Fruit fly (Drosophila melanogaster) whole organism, embryonic: ENCODE measurements around the gene Slc25A46a.

Source experiments
- CG1024 ChIP-seq: fragments of 200-800 bp; sonication (Bioruptor generic); IDR thresholded peaks from 2 replicates; pipeline ENCODE4 v1.3.6; 2022; ENCODE audit warnings: missing biosample characterization, missing genetic modification characterization
- CG10979 ChIP-seq: fragments of 200-800 bp; sonication (Bioruptor generic); optimal IDR thresholded peaks from 2 replicates; lab custom pipeline; 2018; ENCODE audit warnings: missing biosample characterization, mild to moderate bottlenecking, missing genetic modification characterization, moderate library complexity
- CG11504 ChIP-seq: fragments of 200-800 bp; sonication (Bioruptor generic); optimal IDR thresholded peaks from 3 replicates; lab custom pipeline; 2019; ENCODE audit warnings: missing biosample characterization, mild to moderate bottlenecking, missing genetic modification characterization, moderate library complexity
- CG12659 ChIP-seq: fragments of 200-800 bp; sonication (Bioruptor generic); optimal IDR thresholded peaks from 3 replicates; lab custom pipeline; 2017; ENCODE audit warnings: mild to moderate bottlenecking, missing biosample characterization, missing genetic modification reagents, missing genetic modification characterization
- CG13296 ChIP-seq: fragments of 200-800 bp; sonication (Bioruptor generic); optimal IDR thresholded peaks from 3 replicates; lab custom pipeline; 2018; ENCODE audit warnings: missing biosample characterization, mild to moderate bottlenecking, missing genetic modification characterization
- CG13424 ChIP-seq: fragments of 200-800 bp; sonication (Bioruptor generic); optimal IDR thresholded peaks from 2 replicates; lab custom pipeline; 2019; ENCODE audit warnings: missing biosample characterization, mild to moderate bottlenecking, missing genetic modification characterization, moderate library complexity
- CG15073 ChIP-seq: fragments of 200-800 bp; sonication (Bioruptor generic); optimal IDR thresholded peaks from 2 replicates; lab custom pipeline; 2016; ENCODE audit warnings: missing biosample characterization, missing genetic modification characterization
- CG15269 ChIP-seq: fragments of 200-800 bp; sonication (Bioruptor generic); optimal IDR thresholded peaks from 2 replicates; lab custom pipeline; 2018; ENCODE audit warnings: missing biosample characterization, mild to moderate bottlenecking, missing genetic modification characterization, moderate library complexity
- CG15514 ChIP-seq: fragments of 200-800 bp; sonication (Bioruptor generic); optimal IDR thresholded peaks from 3 replicates; lab custom pipeline; 2017; ENCODE audit warnings: missing biosample characterization, missing genetic modification characterization, mild to moderate bottlenecking, moderate library complexity, missing genetic modification reagents
- CG1602 ChIP-seq: fragments of 200-800 bp; sonication (Bioruptor generic); optimal IDR thresholded peaks from 3 replicates; lab custom pipeline; 2016; ENCODE audit warnings: missing biosample characterization, missing genetic modification characterization
- CG16813 ChIP-seq: fragments of 200-800 bp; sonication (Bioruptor generic); IDR thresholded peaks from 3 replicates; pipeline ENCODE4 v1.3.6; 2022; ENCODE audit warnings: missing biosample characterization, missing genetic modification characterization; ENCODE audit not compliant: partially characterized antibody
- CG2712 ChIP-seq: fragments of 200-800 bp; optimal IDR thresholded peaks from 3 replicates; lab custom pipeline; 2019; ENCODE audit warnings: missing biosample characterization, mild to moderate bottlenecking, missing genetic modification characterization, moderate library complexity
- CG30020 ChIP-seq: fragments of 200-800 bp; optimal IDR thresholded peaks from 2 replicates; lab custom pipeline; 2019; ENCODE audit warnings: missing biosample characterization, mild to moderate bottlenecking, missing genetic modification characterization, moderate library complexity
- CG30403 ChIP-seq: fragments of 200-800 bp; sonication (Bioruptor generic); optimal IDR thresholded peaks from 3 replicates; lab custom pipeline; 2016; ENCODE audit warnings: missing biosample characterization, missing genetic modification characterization
- CG33213 ChIP-seq: fragments of 200-800 bp; sonication (Bioruptor generic); optimal IDR thresholded peaks from 3 replicates; lab custom pipeline; 2016; ENCODE audit warnings: missing biosample characterization, missing genetic modification characterization
- CG34224 ChIP-seq: fragments of 200-800 bp; sonication (Bioruptor generic); IDR thresholded peaks from 3 replicates; pipeline ENCODE4 v1.3.6; 2022; ENCODE audit warnings: missing biosample characterization, missing genetic modification characterization; ENCODE audit not compliant: partially characterized antibody
- CG6689 ChIP-seq: fragments of 200-800 bp; sonication (Bioruptor generic); IDR thresholded peaks from 2 replicates; pipeline ENCODE4 v1.3.6; 2022; ENCODE audit warnings: missing biosample characterization, missing genetic modification characterization
- CG8924 ChIP-seq: fragments of 200-800 bp; optimal IDR thresholded peaks from 3 replicates; lab custom pipeline; 2019; ENCODE audit warnings: missing biosample characterization, mild to moderate bottlenecking, missing genetic modification characterization, moderate library complexity
- D19A ChIP-seq: fragments of 200-800 bp; optimal IDR thresholded peaks from 3 replicates; lab custom pipeline; 2019; ENCODE audit warnings: missing biosample characterization, mild to moderate bottlenecking, missing genetic modification characterization, moderate library complexity
- Dip3 ChIP-seq: fragments of 200-800 bp; sonication (Bioruptor generic); optimal IDR thresholded peaks from 3 replicates; lab custom pipeline; 2016; ENCODE audit warnings: missing biosample characterization, missing genetic modification characterization
- Dll ChIP-seq: fragments of 200-800 bp; sonication (Bioruptor generic); IDR thresholded peaks from 4 replicates; pipeline ENCODE4 v1.3.6; 2022; ENCODE audit warnings: missing biosample characterization, missing genetic modification characterization; ENCODE audit not compliant: partially characterized antibody
- Doc3 ChIP-seq: fragments of 200-800 bp; sonication (Bioruptor generic); IDR thresholded peaks from 3 replicates; pipeline ENCODE4 v1.3.6; 2022; ENCODE audit warnings: missing biosample characterization, missing genetic modification characterization; ENCODE audit not compliant: partially characterized antibody
- Dref ChIP-seq: fragments of 200-800 bp; sonication (Bioruptor generic); IDR thresholded peaks from 2 replicates; pipeline ENCODE4 v1.3.6; 2022; ENCODE audit warnings: missing biosample characterization, missing genetic modification characterization
- Eip74EF ChIP-seq, 2 experiments: fragments of 200-800 bp in 1 of 2; fragments of >200 bp in 1 of 2; sonication (Bioruptor generic) in 1 of 2; optimal IDR thresholded peaks; 2 replicates each; lab custom pipeline; 2017 to 2019; ENCODE audit warnings: missing biosample characterization in 2 of 2, missing genetic modification characterization in 2 of 2, mild to moderate bottlenecking in 1 of 2, moderate library complexity in 1 of 2
- HLH4C ChIP-seq: fragments of 200-800 bp; sonication (Bioruptor generic); IDR thresholded peaks from 3 replicates; pipeline ENCODE4 v1.3.6; 2022; ENCODE audit warnings: missing biosample characterization, missing genetic modification characterization; ENCODE audit not compliant: partially characterized antibody
- Opbp ChIP-seq: fragments of 200-800 bp; sonication (Bioruptor generic); IDR thresholded peaks from 3 replicates; pipeline ENCODE4 v1.3.6; 2022; ENCODE audit warnings: missing biosample characterization, missing genetic modification characterization; ENCODE audit not compliant: partially characterized antibody
- Taf1 ChIP-seq: fragments of 200-800 bp; sonication (Bioruptor generic); IDR thresholded peaks from 2 replicates; pipeline ENCODE4 v1.3.6; 2022; ENCODE audit warnings: missing biosample characterization, missing genetic modification characterization
- Xbp1 ChIP-seq: fragments of 200-800 bp; sonication (Bioruptor generic); optimal IDR thresholded peaks from 3 replicates; lab custom pipeline; 2016; ENCODE audit warnings: missing biosample characterization, mild to moderate bottlenecking, missing genetic modification characterization
- ac ChIP-seq: fragments of 200-800 bp; sonication (Bioruptor generic); optimal IDR thresholded peaks from 3 replicates; lab custom pipeline; 2017; ENCODE audit warnings: missing biosample characterization, mild to moderate bottlenecking, missing genetic modification characterization
- gem ChIP-seq: fragments of 200-800 bp; sonication (Bioruptor generic); optimal IDR thresholded peaks from 2 replicates; lab custom pipeline; 2019; ENCODE audit warnings: missing biosample characterization, mild to moderate bottlenecking, missing genetic modification characterization, moderate library complexity
- hb ChIP-seq: fragments of 200-800 bp; sonication (Bioruptor generic); IDR thresholded peaks from 3 replicates; pipeline ENCODE4 v1.3.6; 2022; ENCODE audit warnings: missing biosample characterization, missing genetic modification characterization; ENCODE audit not compliant: partially characterized antibody
- mam ChIP-seq: fragments of 200-800 bp; sonication (Bioruptor generic); optimal IDR thresholded peaks from 3 replicates; lab custom pipeline; 2016; ENCODE audit warnings: missing biosample characterization, missing genetic modification characterization
- mld ChIP-seq: fragments of 200-800 bp; sonication (Bioruptor generic); IDR thresholded peaks from 3 replicates; pipeline ENCODE4 v1.3.6; 2022; ENCODE audit warnings: missing biosample characterization, missing genetic modification characterization; ENCODE audit not compliant: partially characterized antibody
- nmo ChIP-seq: fragments of 200-800 bp; sonication (Bioruptor generic); optimal IDR thresholded peaks from 2 replicates; lab custom pipeline; 2018; ENCODE audit warnings: missing biosample characterization, mild to moderate bottlenecking, missing genetic modification characterization, moderate library complexity
- pfk ChIP-seq: fragments of 200-800 bp; sonication (Bioruptor generic); optimal IDR thresholded peaks from 2 replicates; lab custom pipeline; 2018; ENCODE audit warnings: missing biosample characterization, mild to moderate bottlenecking, missing genetic modification characterization, moderate library complexity
- row ChIP-seq: fragments of 200-800 bp; sonication (Bioruptor generic); IDR thresholded peaks from 3 replicates; pipeline ENCODE4 v1.3.6; 2022; ENCODE audit warnings: missing biosample characterization, missing genetic modification characterization
- sna ChIP-seq: fragments of 200-800 bp; sonication (Bioruptor generic); IDR thresholded peaks from 2 replicates; pipeline ENCODE4 v1.3.6; 2022; ENCODE audit warnings: missing biosample characterization, missing genetic modification characterization; ENCODE audit not compliant: partially characterized antibody
- stwl ChIP-seq: fragments of 200-800 bp; sonication (Bioruptor generic); optimal IDR thresholded peaks from 3 replicates; lab custom pipeline; 2018; ENCODE audit warnings: missing biosample characterization, mild to moderate bottlenecking, missing genetic modification characterization, moderate library complexity
- zfh1 ChIP-seq: fragments of 200-800 bp; sonication (Bioruptor generic); IDR thresholded peaks from 3 replicates; pipeline ENCODE4 v1.3.6; 2022; ENCODE audit warnings: missing biosample characterization, missing genetic modification characterization

Gene Slc25A46a

DNA sequence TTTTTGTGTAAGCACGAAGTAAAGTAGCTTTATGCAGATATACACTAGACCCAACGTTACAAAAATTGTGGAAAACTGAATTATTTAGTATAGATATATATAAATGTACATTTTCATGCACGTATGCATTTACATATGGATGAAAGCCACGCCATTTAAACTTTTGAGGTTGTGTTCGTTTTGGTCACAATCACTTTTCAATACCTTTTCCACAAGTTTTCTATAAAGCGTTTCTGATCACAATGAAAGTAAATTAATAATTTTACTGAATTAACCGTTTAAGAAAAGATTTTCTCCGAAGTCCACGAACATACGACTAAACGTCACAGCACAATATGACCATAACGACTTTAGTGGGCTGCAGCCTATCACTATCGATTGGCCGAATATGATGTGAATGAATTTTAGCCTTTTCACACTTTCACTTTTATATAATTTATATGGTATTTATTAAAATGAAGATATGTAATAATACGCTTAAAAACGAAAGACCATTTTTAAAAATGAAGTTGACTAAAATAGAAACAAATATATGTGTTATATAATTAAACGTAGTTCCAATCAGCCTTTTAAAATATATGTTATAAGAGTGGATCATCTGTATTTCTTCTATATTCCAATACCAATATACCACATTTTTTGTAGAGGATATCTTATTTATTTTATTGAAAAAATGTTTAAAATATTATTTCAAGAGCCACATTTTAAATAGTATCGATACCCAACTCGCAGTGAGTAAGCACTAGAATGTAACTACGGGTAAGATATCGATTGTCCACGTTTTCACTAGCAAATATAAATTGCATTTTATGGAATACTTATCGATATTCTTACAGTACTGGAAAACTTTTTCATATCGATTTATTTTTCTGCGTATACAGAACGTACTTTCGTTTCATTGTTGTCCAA, 8.3 kb downstream of the Slc25A46a start, which contains the start of the genes CG46312, eIF5 and exd (continued):
- TF ChIP-seq CG15073 (GFP tag; lab: Kevin White, UChicago) (no peak), Opbp (GFP tag; lab: Robert Waterston, UW) (peak; percentile 77), D19A (peak; percentile 8), mam (GFP tag; lab: Kevin White, UChicago) (no peak), CG12659 (peak; percentile 30), Dip3 (GFP tag; lab: Kevin White, UChicago) (no peak), CG15514 (GFP tag; lab: Kevin White, UChicago) (peak; percentile 24), CG30020 (peak; percentile 96), Dref (GFP tag; lab: Robert Waterston, UW) (peak; percentile 82), HLH4C (GFP tag; lab: Robert Waterston, UW) (peak; percentile 86), mld (GFP tag; lab: Robert Waterston, UW) (peak; percentile 58; the same call in 1 of the 3 replicates), Doc3 (GFP tag; lab: Robert Waterston, UW) (0 out of 3 replicates have a peak, but pooled peaks have one; percentile 60), CG6689 (GFP tag; lab: Robert Waterston, UW) (no peak), sna (GFP tag; lab: Robert Waterston, UW) (0 out of 2 replicates have a peak, but pooled peaks have one; percentile 23), CG10979 (no peak), row (peak; percentile 47), CG1602 (GFP tag; lab: Kevin White, UChicago) (peak; percentile 9), hb (GFP tag; lab: Robert Waterston, UW) (peak; percentile 79), CG30403 (GFP tag; lab: Kevin White, UChicago) (peak; percentile 7), nmo (peak; percentile 55), Dll (GFP tag; lab: Robert Waterston, UW) (peak; percentile 69), zfh1 (GFP tag; lab: Robert Waterston, UW) (no peak), CG1024 (GFP tag; lab: Robert Waterston, UW) (peak; percentile 28; the same call in 1 of the 2 replicates), CG34224 (GFP tag; lab: Robert Waterston, UW) (peak; percentile 76), ac (GFP tag; lab: Kevin White, UChicago) (no peak), CG11504 (no peak), CG8924 (tag; lab: Kevin White, UChicago) (peak; percentile 14), CG15269 (no peak), Eip74EF (GFP tag; optimal IDR thresholded peaks at IDR 0.05; lab: Kevin White, UChicago) (no peak), CG33213 (GFP tag; lab: Kevin White, UChicago) (no peak), CG2712 (tag; lab: Kevin White, UChicago) (peak; percentile 38), pfk (GFP tag; lab: Kevin White, UChicago) (no peak), CG13424 (tag; lab: Kevin White, UChicago) (peak; percentile 16), gem (tag; lab: Kevin White, UChicago) (peak; percentile 52), stwl (peak; percentile 13), Xbp1 (GFP tag; lab: Kevin White, UChicago) (no peak), CG16813 (GFP tag; lab: Robert Waterston, UW) (peak; percentile 78), Taf1 (GFP tag; lab: Robert Waterston, UW) (no peak), CG13296 (no peak)
